Worm (Caenorhabditis elegans) whole organism, young adult: ENCODE measurements around the gene hif-1.

ENCODE experiments used
- B0019.2 ChIP-seq: fragments of 200-800 bp; sonication (Bioruptor generic); conservative IDR thresholded peaks from 2 replicates; pipeline ENCODE4 v1.3.6; 2022; ENCODE audit warnings: missing genetic modification reagents, missing genetic modification characterization, missing compliant biosample characterization
- B0336.3 ChIP-seq: fragments of 200-800 bp; sonication (Bioruptor generic); IDR thresholded peaks from 2 replicates; pipeline ENCODE4 v1.3.6; 2022; ENCODE audit warnings: missing genetic modification characterization, missing compliant biosample characterization
- F22D6.2 ChIP-seq: sonication (generic microtip); optimal IDR thresholded peaks from 2 replicates; lab custom pipeline; 2016; ENCODE audit warnings: mild to moderate bottlenecking, missing genetic modification characterization, missing compliant biosample characterization
- F33H1.4 ChIP-seq: fragments of 200-800 bp; sonication (Bioruptor generic); IDR thresholded peaks from 2 replicates; pipeline ENCODE4 v1.3.6; 2022; ENCODE audit warnings: missing genetic modification reagents, missing genetic modification characterization, missing compliant biosample characterization
- F57A8.1 ChIP-seq: fragments of 200-800 bp; sonication (Bioruptor generic); optimal IDR thresholded peaks from 2 replicates; lab custom pipeline; 2018; ENCODE audit warnings: mild to moderate bottlenecking, missing genetic modification characterization, moderate library complexity, missing compliant biosample characterization
- F57C9.4 ChIP-seq: sonication (generic microtip); optimal IDR thresholded peaks from 2 replicates; lab custom pipeline; 2017; ENCODE audit warnings: mild to moderate bottlenecking, missing genetic modification characterization, missing compliant biosample characterization
- K12H6.12 ChIP-seq: fragments of 200-800 bp; sonication (Bioruptor generic); optimal IDR thresholded peaks from 2 replicates; lab custom pipeline; 2018; ENCODE audit warnings: mild to moderate bottlenecking, missing genetic modification characterization, missing compliant biosample characterization
- Y53F4B.3 ChIP-seq: fragments of 200-800 bp; sonication (Bioruptor generic); IDR thresholded peaks from 2 replicates; pipeline ENCODE4 v1.3.6; 2022; ENCODE audit warnings: missing genetic modification reagents, missing genetic modification characterization, missing compliant biosample characterization
- Y56A3A.18 ChIP-seq: fragments of 200-800 bp; sonication (Bioruptor generic); IDR thresholded peaks from 2 replicates; pipeline ENCODE4 v1.3.6; 2022; ENCODE audit warnings: missing genetic modification reagents, missing genetic modification characterization, missing compliant biosample characterization
- Y79H2A.3 ChIP-seq: fragments of 200-800 bp; sonication (Bioruptor generic); conservative IDR thresholded peaks from 2 replicates; pipeline ENCODE4 v1.3.6; 2022; ENCODE audit warnings: missing genetic modification reagents, missing genetic modification characterization, missing compliant biosample characterization
- Y95B8A.8 ChIP-seq: fragments of 200-800 bp; sonication (Bioruptor generic); IDR thresholded peaks from 2 replicates; pipeline ENCODE4 v1.3.6; 2022; ENCODE audit warnings: missing genetic modification reagents, missing genetic modification characterization, missing compliant biosample characterization
- aptf-2 ChIP-seq: fragments of 200-800 bp; sonication (Bioruptor generic); conservative IDR thresholded peaks from 2 replicates; pipeline ENCODE4 v1.3.6; 2022; ENCODE audit warnings: missing genetic modification reagents, missing genetic modification characterization, missing compliant biosample characterization
- attf-3 ChIP-seq: fragments of 200-800 bp; sonication (Bioruptor generic); conservative IDR thresholded peaks from 2 replicates; pipeline ENCODE4 v1.3.6; 2022; ENCODE audit warnings: missing genetic modification reagents, missing genetic modification characterization, missing compliant biosample characterization
- attf-5 ChIP-seq: fragments of 200-800 bp; sonication (Bioruptor generic); optimal IDR thresholded peaks from 2 replicates; lab custom pipeline; 2018; ENCODE audit warnings: mild to moderate bottlenecking, missing genetic modification characterization, missing compliant biosample characterization
- attf-6 ChIP-seq: fragments of 200-800 bp; sonication (Bioruptor generic); IDR thresholded peaks from 2 replicates; pipeline ENCODE4 v1.3.6; 2022; ENCODE audit warnings: missing genetic modification reagents, missing genetic modification characterization, missing compliant biosample characterization
- ceh-27 ChIP-seq: fragments of 200-800 bp; sonication (Bioruptor generic); optimal IDR thresholded peaks from 2 replicates; lab custom pipeline; 2018; ENCODE audit warnings: mild to moderate bottlenecking, missing genetic modification characterization, moderate library complexity, missing compliant biosample characterization
- ceh-40 ChIP-seq: fragments of 200-800 bp; sonication (Bioruptor generic); IDR thresholded peaks from 2 replicates; pipeline ENCODE4 v1.3.6; 2022; ENCODE audit warnings: missing genetic modification characterization, missing compliant biosample characterization
- ceh-58 ChIP-seq: fragments of 200-800 bp; sonication (Bioruptor generic); IDR thresholded peaks from 2 replicates; pipeline ENCODE4 v1.3.6; 2022; ENCODE audit warnings: missing genetic modification characterization, missing compliant biosample characterization
- ceh-91 ChIP-seq: fragments of 200-800 bp; sonication (Bioruptor generic); IDR thresholded peaks from 2 replicates; pipeline ENCODE4 v1.3.6; 2022; ENCODE audit warnings: missing genetic modification reagents, missing genetic modification characterization, missing compliant biosample characterization
- chd-7 ChIP-seq: sonication (generic microtip); optimal IDR thresholded peaks from 2 replicates; lab custom pipeline; 2016; ENCODE audit warnings: mild to moderate bottlenecking, missing genetic modification characterization, moderate library complexity, missing compliant biosample characterization
- efl-1 ChIP-seq: fragments of 150-350 bp; optimal IDR thresholded peaks from 2 replicates; lab custom pipeline; 2014; ENCODE audit warnings: missing biosample characterization, missing genetic modification reagents, missing genetic modification characterization
- egl-18 ChIP-seq: fragments of 200-800 bp; sonication (Bioruptor generic); IDR thresholded peaks from 2 replicates; pipeline ENCODE4 v1.3.6; 2022; ENCODE audit warnings: missing genetic modification reagents, missing genetic modification characterization, missing compliant biosample characterization
- egrh-3 ChIP-seq: fragments of 200-800 bp; sonication (Bioruptor generic); IDR thresholded peaks from 2 replicates; pipeline ENCODE4 v1.3.6; 2022; ENCODE audit warnings: missing genetic modification reagents, missing genetic modification characterization, missing compliant biosample characterization
- him-1 ChIP-seq: sonication (generic microtip); optimal IDR thresholded peaks from 2 replicates; lab custom pipeline; 2016; ENCODE audit warnings: missing genotype, missing genetic modification reagents, missing genetic modification characterization, missing compliant biosample characterization
- hmg-1.2 ChIP-seq: fragments of 200-800 bp; sonication (Bioruptor generic); IDR thresholded peaks from 2 replicates; pipeline ENCODE4 v1.3.6; 2022; ENCODE audit warnings: missing genetic modification reagents, missing genetic modification characterization, missing compliant biosample characterization
- hmg-20 ChIP-seq: fragments of 200-800 bp; sonication (Bioruptor generic); IDR thresholded peaks from 2 replicates; pipeline ENCODE4 v1.3.6; 2022; ENCODE audit warnings: missing genetic modification reagents, missing genetic modification characterization, missing compliant biosample characterization
- hrde-1 ChIP-seq: sonication (generic microtip); optimal IDR thresholded peaks from 2 replicates; lab custom pipeline; 2016; ENCODE audit warnings: missing genetic modification characterization, mild to moderate bottlenecking, missing compliant biosample characterization, moderate library complexity, missing genotype, missing genetic modification reagents, borderline replicate concordance
- hsf-1 ChIP-seq: fragments of 200-800 bp; sonication (Bioruptor generic); IDR thresholded peaks from 2 replicates; pipeline ENCODE4 v1.3.6; 2022; ENCODE audit warnings: missing genetic modification reagents, missing genetic modification characterization, missing compliant biosample characterization
- let-607 ChIP-seq, 2 experiments: fragments of 200-800 bp in 1 of 2; sonication (Bioruptor generic) in 1 of 2; sonication (generic microtip) in 1 of 2; optimal IDR thresholded peaks; 2 replicates each; lab custom pipeline; 2016 to 2018; ENCODE audit warnings: mild to moderate bottlenecking in 2 of 2, missing compliant biosample characterization in 2 of 2, missing genetic modification characterization in 2 of 2, moderate library complexity in 2 of 2, missing genotype in 1 of 2
- lin-26 ChIP-seq: fragments of 200-800 bp; sonication (Bioruptor generic); IDR thresholded peaks from 2 replicates; pipeline ENCODE4 v1.3.6; 2022; ENCODE audit warnings: missing genetic modification reagents, missing genetic modification characterization, missing compliant biosample characterization
- lir-1 ChIP-seq: fragments of 200-800 bp; sonication (Bioruptor generic); conservative IDR thresholded peaks from 2 replicates; pipeline ENCODE4 v1.3.6; 2022; ENCODE audit warnings: missing genetic modification reagents, missing genetic modification characterization, missing compliant biosample characterization
- madf-3 ChIP-seq: fragments of 200-800 bp; sonication (Bioruptor generic); IDR thresholded peaks from 2 replicates; pipeline ENCODE4 v1.3.6; 2022; ENCODE audit warnings: missing genetic modification reagents, missing genetic modification characterization, missing compliant biosample characterization
- madf-8 ChIP-seq: fragments of 200-800 bp; sonication (Bioruptor generic); conservative IDR thresholded peaks from 2 replicates; pipeline ENCODE4 v1.3.6; 2022; ENCODE audit warnings: missing genetic modification reagents, missing genetic modification characterization, missing compliant biosample characterization
- mel-28 ChIP-seq: sonication (generic microtip); optimal IDR thresholded peaks from 2 replicates; lab custom pipeline; 2016; ENCODE audit warnings: borderline replicate concordance, mild to moderate bottlenecking, missing genetic modification characterization, missing compliant biosample characterization
- nhr-120 ChIP-seq: fragments of 200-800 bp; sonication (Bioruptor generic); IDR thresholded peaks from 2 replicates; pipeline ENCODE4 v1.3.6; 2022; ENCODE audit warnings: missing genetic modification characterization, missing compliant biosample characterization
- pbrm-1 ChIP-seq: fragments of 200-800 bp; sonication (Bioruptor generic); IDR thresholded peaks from 2 replicates; pipeline ENCODE4 v1.3.6; 2022; ENCODE audit warnings: missing genetic modification reagents, missing genetic modification characterization, missing compliant biosample characterization
- pha-4 ChIP-seq: fragments of 150-350 bp; sonication (generic microtip); optimal IDR thresholded peaks from 2 replicates; lab custom pipeline; 2014; ENCODE audit warnings: missing biosample characterization, missing genetic modification reagents, missing genetic modification characterization
- sea-2 ChIP-seq: fragments of 200-800 bp; sonication (Bioruptor generic); IDR thresholded peaks from 2 replicates; pipeline ENCODE4 v1.3.6; 2022; ENCODE audit warnings: missing genetic modification characterization, missing compliant biosample characterization
- somi-1 ChIP-seq: fragments of 200-800 bp; sonication (Bioruptor generic); optimal IDR thresholded peaks from 2 replicates; lab custom pipeline; 2018; ENCODE audit warnings: mild to moderate bottlenecking, missing genetic modification characterization, missing compliant biosample characterization
- unc-62 ChIP-seq: fragments of 150-350 bp; optimal IDR thresholded peaks from 2 replicates; lab custom pipeline; 2014; ENCODE audit warnings: missing biosample characterization, missing genetic modification reagents, missing genetic modification characterization
- zim-3 ChIP-seq: sonication (generic microtip); optimal IDR thresholded peaks from 2 replicates; lab custom pipeline; 2017; ENCODE audit warnings: mild to moderate bottlenecking, missing genetic modification characterization, moderate library complexity, missing compliant biosample characterization
- ztf-18 ChIP-seq: sonication (generic microtip); optimal IDR thresholded peaks from 2 replicates; lab custom pipeline; 2016; ENCODE audit warnings: missing genotype, mild to moderate bottlenecking, missing genetic modification characterization, missing compliant biosample characterization
- ztf-26 ChIP-seq: sonication (generic microtip); optimal IDR thresholded peaks from 2 replicates; lab custom pipeline; 2017; ENCODE audit warnings: missing genetic modification characterization, missing compliant biosample characterization
- ztf-28 ChIP-seq: fragments of 200-800 bp; sonication (Bioruptor generic); IDR thresholded peaks from 2 replicates; pipeline ENCODE4 v1.3.6; 2022; ENCODE audit warnings: missing genetic modification reagents, missing genetic modification characterization, missing compliant biosample characterization
- ztf-6 ChIP-seq: fragments of 200-800 bp; sonication (Bioruptor generic); IDR thresholded peaks from 2 replicates; pipeline ENCODE4 v1.3.6; 2022; ENCODE audit warnings: missing genetic modification reagents, missing genetic modification characterization, missing compliant biosample characterization

Gene hif-1

DNA sequence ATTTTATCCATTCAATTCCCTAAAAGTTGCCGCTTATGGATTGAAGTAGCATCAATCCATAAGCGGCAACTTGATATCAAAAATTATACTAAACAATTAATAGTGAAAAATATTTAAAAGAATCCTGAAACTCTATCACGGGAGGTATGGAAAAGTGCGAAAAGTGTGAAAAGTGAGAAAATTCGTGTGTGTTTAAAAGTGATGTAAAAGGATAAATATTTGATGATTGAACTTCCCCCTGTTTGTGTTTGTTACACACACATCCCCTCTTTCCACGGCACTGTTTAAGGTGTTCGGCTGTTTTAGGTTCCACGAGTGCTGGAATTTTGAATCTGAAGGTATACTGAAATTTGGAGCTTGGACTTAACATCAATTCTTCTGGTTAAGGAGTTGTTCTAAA, 32.2 kb upstream of the hif-1 start:
- no peak for TF ChIP-seq F22D6.2 (tag; lab: Kevin White, UChicago)
- peak; percentile 91 for TF ChIP-seq pha-4 (tag; lab: Kevin White, UChicago)

DNA sequence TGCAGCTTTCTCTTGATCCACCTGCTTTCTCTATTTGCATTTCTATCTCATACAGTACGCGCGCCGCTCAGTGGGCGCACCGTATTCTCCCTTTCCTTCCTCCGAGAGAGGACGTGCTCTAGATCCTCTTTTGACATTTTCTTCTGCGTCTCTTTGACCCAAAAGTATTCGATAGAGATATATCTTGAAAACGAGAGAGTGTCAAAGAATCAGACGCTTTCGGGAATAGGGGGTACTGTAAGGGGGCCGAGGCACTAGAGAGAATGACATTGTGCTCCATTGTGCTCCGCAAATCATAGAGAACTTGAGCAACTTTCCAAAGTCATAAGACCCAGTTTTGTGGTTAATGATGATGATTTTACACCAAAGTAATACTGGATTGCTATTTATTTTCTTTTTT, 31.1 kb upstream of the hif-1 start:
- peak; percentile 93 for TF ChIP-seq pha-4 (tag; lab: Kevin White, UChicago)
- TF ChIP-seq Y79H2A.3 (GFP tag; lab: Robert Waterston, UW), result no peak

- 0 out of 2 replicates have a peak, but pooled peaks have one; percentile 19 for TF ChIP-seq hmg-20 (GFP tag; lab: Robert Waterston, UW)
- TF ChIP-seq ztf-18, result no peak
- no peak for TF ChIP-seq ceh-91 (GFP tag; lab: Robert Waterston, UW)
- no peak for TF ChIP-seq egrh-3 (GFP tag; lab: Robert Waterston, UW)
- TF ChIP-seq ceh-40, result no peak
- no peak for TF ChIP-seq F33H1.4 (GFP tag; lab: Robert Waterston, UW)
- TF ChIP-seq hsf-1 (GFP tag; lab: Robert Waterston, UW), result no peak
- TF ChIP-seq attf-6 (GFP tag; lab: Robert Waterston, UW), result no peak
- no peak for TF ChIP-seq F57C9.4 (tag; lab: Kevin White, UChicago)
- no peak for TF ChIP-seq lin-26 (GFP tag; lab: Robert Waterston, UW)
- TF ChIP-seq B0019.2, result no peak
- no peak for TF ChIP-seq efl-1 (GFP tag; lab: Kevin White, UChicago)
- TF ChIP-seq madf-8 (GFP tag; lab: Robert Waterston, UW), result no peak
- TF ChIP-seq let-607 (tag; optimal IDR thresholded peaks at IDR 0.05; lab: Kevin White, UChicago), result peak in 1 of 2 experiments; percentile 18
- TF ChIP-seq B0336.3, result no peak
- TF ChIP-seq ztf-28, result no peak
- TF ChIP-seq pha-4 (tag; lab: Kevin White, UChicago), result peak; percentile 82
- no peak for TF ChIP-seq ztf-26 (tag; lab: Kevin White, UChicago)
- no peak for TF ChIP-seq zim-3 (tag; lab: Kevin White, UChicago)
- no peak for TF ChIP-seq somi-1 (GFP tag; lab: Kevin White, UChicago)
- no peak for TF ChIP-seq ceh-27 (GFP tag; lab: Kevin White, UChicago)
- TF ChIP-seq pbrm-1 (GFP tag; lab: Robert Waterston, UW), result no peak
- TF ChIP-seq hrde-1 (tag; lab: Kevin White, UChicago), result no peak
- TF ChIP-seq lir-1 (GFP tag; lab: Robert Waterston, UW), result no peak
- no peak for TF ChIP-seq F22D6.2 (tag; lab: Kevin White, UChicago)
- no peak for TF ChIP-seq him-1
- no peak for TF ChIP-seq ceh-58 (GFP tag; lab: Robert Waterston, UW)
- TF ChIP-seq unc-62, result no peak
- TF ChIP-seq hmg-1.2 (GFP tag; lab: Robert Waterston, UW), result peak; percentile 32; the same call in 1 of the 2 replicates
- no peak for TF ChIP-seq mel-28 (tag; lab: Kevin White, UChicago)
- TF ChIP-seq attf-3, result no peak
- no peak for TF ChIP-seq madf-3 (GFP tag; lab: Robert Waterston, UW)
- TF ChIP-seq egl-18 (GFP tag; lab: Robert Waterston, UW), result no peak
- TF ChIP-seq F57A8.1 (GFP tag; lab: Kevin White, UChicago), result no peak
- TF ChIP-seq Y56A3A.18 (GFP tag; lab: Robert Waterston, UW), result no peak
- TF ChIP-seq sea-2, result no peak
- TF ChIP-seq aptf-2 (GFP tag; lab: Robert Waterston, UW), result no peak
- no peak for TF ChIP-seq Y53F4B.3 (GFP tag; lab: Robert Waterston, UW)
- TF ChIP-seq K12H6.12 (tag; lab: Kevin White, UChicago), result no peak
- no peak for TF ChIP-seq ztf-6
- TF ChIP-seq nhr-120 (GFP tag; lab: Robert Waterston, UW), result no peak
- TF ChIP-seq Y95B8A.8 (GFP tag; lab: Robert Waterston, UW), result no peak
- TF ChIP-seq attf-5 (GFP tag; lab: Kevin White, UChicago), result peak; percentile 15
- no peak for TF ChIP-seq chd-7 (tag; lab: Kevin White, UChicago)
Observed at ce11 chrV:20752609-20753102, 27.6 kb upstream of the hif-1 start, which contains the start of gene pha-4. Gene pha-4 (plus strand): TSS chrV:20753052.
